Fruit fly (Drosophila melanogaster) whole organism, prepupa: ENCODE results near the gene CG8814.

Experiments used
- CG11294 ChIP-seq: fragments of 200-800 bp; sonication (Bioruptor generic); IDR thresholded peaks from 2 replicates; pipeline ENCODE4 v1.3.6; 2022; ENCODE audit warnings: missing biosample characterization, missing genetic modification characterization
- CG3919 ChIP-seq: fragments of 200-800 bp; sonication (Bioruptor generic); optimal IDR thresholded peaks from 3 replicates; lab custom pipeline; 2016; ENCODE audit warnings: missing biosample characterization, missing genetic modification characterization
- CG6854 ChIP-seq: fragments of 200-800 bp; sonication (Bioruptor generic); optimal IDR thresholded peaks from 2 replicates; lab custom pipeline; 2017; ENCODE audit warnings: missing biosample characterization, mild to moderate bottlenecking, missing genetic modification characterization
- CG7368 ChIP-seq: fragments of 200-800 bp; sonication (Bioruptor generic); optimal IDR thresholded peaks from 3 replicates; lab custom pipeline; 2016; ENCODE audit warnings: missing biosample characterization, missing genetic modification characterization
- CG8119 ChIP-seq: fragments of 200-800 bp; sonication (Bioruptor generic); IDR thresholded peaks from 3 replicates; pipeline ENCODE4 v1.3.6; 2022; ENCODE audit warnings: missing biosample characterization, missing genetic modification characterization
- CG9139 ChIP-seq: fragments of 200-800 bp; sonication (Bioruptor generic); optimal IDR thresholded peaks from 3 replicates; lab custom pipeline; 2017; ENCODE audit warnings: missing biosample characterization, mild to moderate bottlenecking, missing genetic modification characterization
- Eip93F ChIP-seq: fragments of 200-800 bp; sonication (Bioruptor generic); optimal IDR thresholded peaks from 2 replicates; lab custom pipeline; 2016; ENCODE audit warnings: missing biosample characterization, mild to moderate bottlenecking, missing genetic modification characterization
- Ets21C ChIP-seq: fragments of 200-800 bp; sonication (Bioruptor generic); optimal IDR thresholded peaks from 3 replicates; lab custom pipeline; 2016; ENCODE audit warnings: missing biosample characterization, missing genetic modification characterization
- Gug ChIP-seq: fragments of 200-800 bp; sonication (Bioruptor generic); IDR thresholded peaks from 2 replicates; pipeline ENCODE4 v1.3.6; 2022; ENCODE audit warnings: missing biosample characterization, missing genetic modification characterization
- OdsH ChIP-seq: fragments of 200-800 bp; sonication (Bioruptor generic); optimal IDR thresholded peaks from 3 replicates; lab custom pipeline; 2016; ENCODE audit warnings: missing biosample characterization, missing genetic modification characterization
- Smox ChIP-seq: fragments of 200-800 bp; sonication (Bioruptor generic); optimal IDR thresholded peaks from 3 replicates; lab custom pipeline; 2016; ENCODE audit warnings: missing biosample characterization, missing genetic modification characterization
- Sox102F ChIP-seq: fragments of 200-800 bp; sonication (Bioruptor generic); optimal IDR thresholded peaks from 2 replicates; lab custom pipeline; 2016; ENCODE audit warnings: missing biosample characterization, mild to moderate bottlenecking, missing genetic modification characterization
- vri ChIP-seq: fragments of 200-800 bp; sonication (Bioruptor generic); optimal IDR thresholded peaks from 3 replicates; lab custom pipeline; 2016; ENCODE audit warnings: missing biosample characterization, mild to moderate bottlenecking, missing genetic modification characterization

DNA sequence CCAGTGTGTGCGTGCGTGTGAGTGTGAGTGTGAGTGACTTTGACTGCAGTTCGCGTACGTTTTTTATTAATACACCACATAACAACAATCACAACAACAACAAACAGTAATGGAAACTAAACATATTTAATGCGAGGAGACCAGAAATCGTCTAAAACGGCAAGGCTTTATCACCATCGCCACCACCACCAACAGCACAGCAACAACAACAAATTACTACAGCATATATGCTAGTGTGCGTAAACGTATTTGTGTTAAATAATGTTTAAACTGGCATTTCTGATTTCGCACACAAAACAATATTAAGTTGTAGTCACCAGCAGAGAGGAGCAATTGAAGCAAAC, 11.5 kb downstream of the CG8814 start:
- no peak for TF ChIP-seq Eip93F (GFP tag; lab: Kevin White, UChicago)
- TF ChIP-seq Gug (GFP tag; lab: Robert Waterston, UW): no peak
- TF ChIP-seq CG6854 (GFP tag; lab: Kevin White, UChicago): no peak
- TF ChIP-seq CG3919 (GFP tag; lab: Kevin White, UChicago): no peak
- no peak for TF ChIP-seq Smox (GFP tag; lab: Kevin White, UChicago)
- TF ChIP-seq CG7368: no peak
- TF ChIP-seq OdsH: no peak
- no peak for TF ChIP-seq vri
- no peak for TF ChIP-seq CG9139 (GFP tag; lab: Kevin White, UChicago)
- TF ChIP-seq Ets21C (GFP tag; lab: Kevin White, UChicago): no peak
- TF ChIP-seq Sox102F (GFP tag; lab: Kevin White, UChicago): no peak
- TF ChIP-seq CG11294: no peak
- no peak for TF ChIP-seq CG8119 (GFP tag; lab: Robert Waterston, UW)
